Fruit fly (Drosophila melanogaster): ENCODE data around the gene CG15020.

- no peak for TF ChIP-seq CTCF (optimal IDR thresholded peaks at IDR 0.05)
- no peak for TF ChIP-seq CG8478 (optimal IDR thresholded peaks at IDR 0.05)
These were observed 7.6 kb downstream of the CG15020 start, which contains the start of gene nAChRbeta1 for dm6 chr3L:4428918-4429546.

All from S2 (cell line).